Worm (Caenorhabditis elegans) whole organism, midembryonic: ENCODE measurements around the gene rac-2.

ENCODE experiments used
- T22C8.4 ChIP-seq: fragments of 200-800 bp; sonication (Bioruptor generic); IDR thresholded peaks from 2 replicates; pipeline ENCODE4 v1.3.6; 2022; ENCODE audit warnings: missing genetic modification characterization, missing compliant biosample characterization
- cog-1 ChIP-seq: sonication (generic microtip); optimal IDR thresholded peaks from 2 replicates; lab custom pipeline; 2016; ENCODE audit warnings: missing genetic modification characterization, missing compliant biosample characterization
- flt-1 ChIP-seq: fragments of 200-800 bp; sonication (Bioruptor generic); IDR thresholded peaks from 2 replicates; pipeline ENCODE4 v1.3.6; 2022; ENCODE audit warnings: missing genetic modification characterization, missing compliant biosample characterization
- klf-2 ChIP-seq: fragments of 200-800 bp; sonication (Bioruptor generic); conservative IDR thresholded peaks from 2 replicates; pipeline ENCODE4 v1.3.6; 2022; ENCODE audit warnings: missing genetic modification reagents, missing genetic modification characterization, missing compliant biosample characterization
- med-1 ChIP-seq: sonication (generic microtip); optimal IDR thresholded peaks from 2 replicates; lab custom pipeline; 2017; ENCODE audit warnings: missing genetic modification characterization, mild to moderate bottlenecking, missing compliant biosample characterization, antibody characterized with exemption, missing genetic modification reagents; ENCODE audit not compliant: insufficient read depth
- ref-1 ChIP-seq: fragments of 200-800 bp; sonication (Bioruptor generic); conservative IDR thresholded peaks from 2 replicates; pipeline ENCODE4 v1.3.6; 2022; ENCODE audit warnings: missing genetic modification reagents, missing genetic modification characterization, missing compliant biosample characterization
- tab-1 ChIP-seq: fragments of 200-800 bp; sonication (Bioruptor generic); IDR thresholded peaks from 2 replicates; pipeline ENCODE4 v1.3.6; 2022; ENCODE audit warnings: missing genetic modification characterization, missing compliant biosample characterization
- ztf-23 ChIP-seq: fragments of 200-800 bp; sonication (Bioruptor generic); IDR thresholded peaks from 2 replicates; pipeline ENCODE4 v1.3.6; 2022; ENCODE audit warnings: missing genetic modification reagents, missing genetic modification characterization, missing compliant biosample characterization
- ztf-29 ChIP-seq: fragments of 200-800 bp; sonication (Bioruptor generic); IDR thresholded peaks from 2 replicates; pipeline ENCODE4 v1.3.6; 2022; ENCODE audit warnings: missing genetic modification reagents, missing genetic modification characterization, missing compliant biosample characterization

rac-2 gene

ce11 chrIV:16346514-16346913 lies 38.5 kb downstream of the rac-2 start, which contains the start of gene C35D6.3:
C35D6.3 (plus strand) TSS chrIV:16346814.
- TF ChIP-seq cog-1 (tag; lab: Kevin White, UChicago) (no peak), T22C8.4 (GFP tag; lab: Robert Waterston, UW) (no peak), flt-1 (GFP tag; lab: Robert Waterston, UW) (no peak), tab-1 (GFP tag; lab: Robert Waterston, UW) (no peak), ref-1 (no peak), klf-2 (no peak)

- no peak for TF ChIP-seq cog-1 (tag; lab: Kevin White, UChicago)
- no peak for TF ChIP-seq ztf-23 (GFP tag; lab: Robert Waterston, UW)
- TF ChIP-seq klf-2: no peak
- no peak for TF ChIP-seq tab-1 (GFP tag; lab: Robert Waterston, UW)
- TF ChIP-seq med-1: no peak
- no peak for TF ChIP-seq flt-1 (GFP tag; lab: Robert Waterston, UW)
- TF ChIP-seq ref-1: no peak
- TF ChIP-seq T22C8.4 (GFP tag; lab: Robert Waterston, UW): no peak
- no peak for TF ChIP-seq ztf-29
Measured at ce11 chrIV:16350690-16351089, 42.7 kb downstream of the rac-2 start, which contains the start of gene C35D6.4. C35D6.4 (plus strand) TSS chrIV:16350990.
